Worm (Caenorhabditis elegans) whole organism, L2 larva: ENCODE data around the gene pho-1.
A peak's percentile ranks its signal among the peaks of the same experiment; 100 is the strongest.

Source experiments
- C34F6.9 ChIP-seq: fragments of 150-350 bp; optimal IDR thresholded peaks from 2 replicates; lab custom pipeline; 2014; ENCODE audit warnings: missing biosample characterization, missing genetic modification characterization
- F13H6.1 ChIP-seq: sonication (generic microtip); optimal IDR thresholded peaks from 2 replicates; lab custom pipeline; 2016; ENCODE audit warnings: missing genetic modification characterization, missing compliant biosample characterization
- R02D3.7 ChIP-seq: fragments of 150-350 bp; optimal IDR thresholded peaks from 2 replicates; lab custom pipeline; 2014; ENCODE audit warnings: missing biosample characterization, missing genetic modification characterization
- Y55F3AM.14 ChIP-seq: fragments of 200-800 bp; sonication (Bioruptor generic); optimal IDR thresholded peaks from 2 replicates; lab custom pipeline; 2018; ENCODE audit warnings: mild to moderate bottlenecking, missing genetic modification characterization, missing compliant biosample characterization
- ZK546.5 ChIP-seq: sonication (generic microtip); optimal IDR thresholded peaks from 2 replicates; lab custom pipeline; 2017; ENCODE audit warnings: missing biosample characterization, missing genetic modification characterization
- alr-1 ChIP-seq: fragments of 150-350 bp; optimal IDR thresholded peaks from 2 replicates; lab custom pipeline; 2014; ENCODE audit warnings: missing biosample characterization, missing genetic modification characterization
- aly-2 ChIP-seq: fragments of 150-350 bp; optimal IDR thresholded peaks from 2 replicates; lab custom pipeline; 2014; ENCODE audit warnings: missing biosample characterization, missing genetic modification characterization
- ama-1 ChIP-seq: fragments of 150-350 bp; optimal IDR thresholded peaks from 2 replicates; lab custom pipeline; 2018; ENCODE audit warnings: inconsistent platforms
- blmp-1 ChIP-seq: sonication (generic microtip); optimal IDR thresholded peaks from 2 replicates; lab custom pipeline; 2017; ENCODE audit warnings: missing genetic modification characterization, mild to moderate bottlenecking, missing compliant biosample characterization, antibody characterized with exemption, moderate library complexity; ENCODE audit not compliant: insufficient read depth
- ceh-16 ChIP-seq: fragments of 150-350 bp; optimal IDR thresholded peaks from 2 replicates; lab custom pipeline; 2014; ENCODE audit warnings: missing biosample characterization, missing genetic modification characterization
- ceh-82 ChIP-seq: fragments of 150-350 bp; optimal IDR thresholded peaks from 2 replicates; lab custom pipeline; 2014; ENCODE audit warnings: missing biosample characterization, missing genetic modification characterization
- crh-2 ChIP-seq: sonication (generic microtip); optimal IDR thresholded peaks from 2 replicates; lab custom pipeline; 2017; ENCODE audit warnings: missing biosample characterization, missing genetic modification characterization
- egl-27 ChIP-seq: sonication (generic microtip); optimal IDR thresholded peaks from 3 replicates; lab custom pipeline; 2017; ENCODE audit warnings: missing biosample characterization, missing genetic modification reagents, missing genetic modification characterization
- elt-3 ChIP-seq: sonication (generic microtip); optimal IDR thresholded peaks from 2 replicates; lab custom pipeline; 2017; ENCODE audit warnings: missing biosample characterization, missing genetic modification characterization
- fos-1 ChIP-seq: fragments of 150-350 bp; optimal IDR thresholded peaks from 2 replicates; lab custom pipeline; 2014; ENCODE audit warnings: missing biosample characterization, missing genetic modification characterization
- gmeb-1 ChIP-seq: fragments of 150-350 bp; optimal IDR thresholded peaks from 2 replicates; lab custom pipeline; 2014; ENCODE audit warnings: missing biosample characterization, missing genetic modification characterization
- lin-13 ChIP-seq: fragments of 150-350 bp; optimal IDR thresholded peaks from 2 replicates; lab custom pipeline; 2014; ENCODE audit warnings: missing biosample characterization, missing genetic modification reagents, missing genetic modification characterization
- lin-39 ChIP-seq: fragments of 150-350 bp; optimal IDR thresholded peaks from 2 replicates; lab custom pipeline; 2014; ENCODE audit warnings: missing biosample characterization, missing genetic modification reagents, missing genetic modification characterization
- mab-5 ChIP-seq: fragments of 150-350 bp; optimal IDR thresholded peaks from 2 replicates; lab custom pipeline; 2014; ENCODE audit warnings: missing biosample characterization, missing genetic modification characterization
- mbf-1 ChIP-seq: sonication (generic microtip); optimal IDR thresholded peaks from 2 replicates; lab custom pipeline; 2017; ENCODE audit warnings: missing biosample characterization, missing genetic modification characterization
- mdl-1 ChIP-seq, 2 experiments: fragments of 150-350 bp in 1 of 2; sonication (generic microtip) in 1 of 2; optimal IDR thresholded peaks; 2 replicates each; lab custom pipeline; 2017; ENCODE audit warnings: missing biosample characterization in 2 of 2, missing genetic modification characterization in 2 of 2
- nhr-10 ChIP-seq: sonication (generic microtip); optimal IDR thresholded peaks from 2 replicates; lab custom pipeline; 2017; ENCODE audit warnings: missing biosample characterization, missing genetic modification characterization
- nhr-11 ChIP-seq: fragments of 150-350 bp; optimal IDR thresholded peaks from 2 replicates; lab custom pipeline; 2014; ENCODE audit warnings: missing biosample characterization, missing genetic modification characterization
- nhr-12 ChIP-seq: fragments of 150-350 bp; optimal IDR thresholded peaks from 2 replicates; lab custom pipeline; 2014; ENCODE audit warnings: missing biosample characterization, missing genetic modification characterization
- nhr-129 ChIP-seq: fragments of 150-350 bp; optimal IDR thresholded peaks from 2 replicates; lab custom pipeline; 2014; ENCODE audit warnings: missing biosample characterization, missing genetic modification characterization
- nhr-21 ChIP-seq: fragments of 150-350 bp; optimal IDR thresholded peaks from 2 replicates; lab custom pipeline; 2014; ENCODE audit warnings: missing biosample characterization, missing genetic modification characterization
- nhr-25 ChIP-seq: fragments of 150-350 bp; sonication (generic microtip); optimal IDR thresholded peaks from 3 replicates; lab custom pipeline; 2014; ENCODE audit warnings: missing biosample characterization, missing genetic modification characterization
- nhr-6 ChIP-seq: fragments of 150-350 bp; optimal IDR thresholded peaks from 2 replicates; lab custom pipeline; 2014; ENCODE audit warnings: missing biosample characterization, missing genetic modification characterization
- nhr-77 ChIP-seq: fragments of 150-350 bp; optimal IDR thresholded peaks from 2 replicates; lab custom pipeline; 2014; ENCODE audit warnings: missing biosample characterization, missing genetic modification characterization
- peb-1 ChIP-seq: fragments of 150-350 bp; optimal IDR thresholded peaks from 2 replicates; lab custom pipeline; 2014; ENCODE audit warnings: missing biosample characterization, missing genetic modification characterization
- sem-4 ChIP-seq: fragments of 150-350 bp; optimal IDR thresholded peaks from 2 replicates; lab custom pipeline; 2014; ENCODE audit warnings: missing biosample characterization, missing genetic modification reagents, missing genetic modification characterization
- skn-1 ChIP-seq: sonication (generic microtip); optimal IDR thresholded peaks from 2 replicates; lab custom pipeline; 2017; ENCODE audit warnings: missing biosample characterization, missing genetic modification characterization
- sma-3 ChIP-seq: sonication (generic microtip); optimal IDR thresholded peaks from 2 replicates; lab custom pipeline; 2016; ENCODE audit warnings: missing genetic modification reagents, missing genetic modification characterization, missing compliant biosample characterization
- sma-9 ChIP-seq, 2 experiments: fragments of 150-350 bp in 1 of 2; sonication (generic microtip) in 1 of 2; optimal IDR thresholded peaks; 2 replicates each; lab custom pipeline; 2014 to 2016; ENCODE audit warnings: missing genetic modification characterization in 2 of 2, mild to moderate bottlenecking in 1 of 2, missing biosample characterization in 1 of 2, missing compliant biosample characterization in 1 of 2, missing genetic modification reagents in 1 of 2, moderate library complexity in 1 of 2
- snpc-4 ChIP-seq: fragments of 150-350 bp; optimal IDR thresholded peaks from 2 replicates; lab custom pipeline; 2014; ENCODE audit warnings: missing biosample characterization, missing genetic modification characterization
- unc-39 ChIP-seq: fragments of 150-350 bp; optimal IDR thresholded peaks from 2 replicates; lab custom pipeline; 2014; ENCODE audit warnings: missing biosample characterization, missing genetic modification characterization
- unc-55 ChIP-seq: fragments of 150-350 bp; sonication (generic microtip); optimal IDR thresholded peaks from 3 replicates; lab custom pipeline; 2014; ENCODE audit warnings: missing biosample characterization, missing genetic modification reagents, missing genetic modification characterization
- unc-62 ChIP-seq: fragments of 150-350 bp; optimal IDR thresholded peaks from 2 replicates; lab custom pipeline; 2014; ENCODE audit warnings: missing biosample characterization, missing genetic modification reagents, missing genetic modification characterization
- zag-1 ChIP-seq: fragments of 150-350 bp; optimal IDR thresholded peaks from 2 replicates; lab custom pipeline; 2014; ENCODE audit warnings: missing biosample characterization, missing genetic modification characterization
- ztf-1 ChIP-seq: fragments of 200-800 bp; sonication (Bioruptor generic); conservative IDR thresholded peaks from 2 replicates; pipeline ENCODE4 v1.3.6; 2022; ENCODE audit warnings: missing genetic modification characterization, missing compliant biosample characterization
- ztf-11 ChIP-seq: sonication (generic microtip); optimal IDR thresholded peaks from 2 replicates; lab custom pipeline; 2017; ENCODE audit warnings: missing biosample characterization, missing genetic modification characterization

Gene pho-1

DNA sequence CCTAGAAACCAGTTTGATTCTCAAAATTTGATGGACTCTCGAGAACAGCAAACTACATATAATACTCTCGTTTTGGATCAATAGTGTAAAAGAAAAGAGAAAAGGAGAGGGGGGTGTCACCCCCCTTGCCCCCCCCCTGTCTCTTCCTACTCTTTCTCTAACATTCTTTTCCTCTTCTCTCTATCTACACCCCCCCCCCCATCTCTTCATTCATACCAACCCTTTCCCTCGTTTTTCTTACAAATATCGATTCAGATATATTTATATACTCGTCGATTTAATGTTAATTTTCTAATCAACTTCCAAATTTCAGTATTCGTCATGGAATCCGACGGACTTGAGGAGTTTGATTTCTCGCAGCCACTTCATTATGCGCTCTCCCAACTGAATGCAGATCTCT is 4.5 kb downstream of the pho-1 start, which contains the start of gene EGAP2.1:
TSS of gene EGAP2.1 (plus strand) at position 301 of the 400 bp plus-strand sequence.
- TF ChIP-seq ceh-16 (tag; lab: Kevin White, UChicago) (no peak), alr-1 (tag; lab: Kevin White, UChicago) (no peak), ztf-1 (GFP tag; lab: Robert Waterston, UW) (no peak), unc-62 (GFP tag; lab: Kevin White, UChicago) (no peak), R02D3.7 (tag; lab: Kevin White, UChicago) (no peak), egl-27 (tag; lab: Kevin White, UChicago) (no peak), sem-4 (tag; lab: Kevin White, UChicago) (no peak), lin-13 (GFP tag; lab: Kevin White, UChicago) (no peak), nhr-21 (tag; lab: Kevin White, UChicago) (no peak), skn-1 (no peak), gmeb-1 (tag; lab: Kevin White, UChicago) (no peak), nhr-10 (tag; lab: Kevin White, UChicago) (no peak)

ce11 chrII:5229596-5229995 is 6.0 kb downstream of the pho-1 start, which contains the start of gene EGAP2.2:
EGAP2.2 (plus strand) TSS chrII:5229896.
- TF ChIP-seq sma-3 (GFP tag; lab: Kevin White, UChicago) (no peak), ama-1 (lab: Kevin White, UChicago) (no peak), nhr-77 (tag; lab: Kevin White, UChicago) (no peak), R02D3.7 (tag; lab: Kevin White, UChicago) (no peak), ztf-11 (tag; lab: Kevin White, UChicago) (no peak), nhr-129 (tag; lab: Kevin White, UChicago) (no peak), sma-9 (GFP tag; optimal IDR thresholded peaks at IDR 0.05; lab: Kevin White, UChicago) (no peak), sma-9 (tag; optimal IDR thresholded peaks at IDR 0.05; lab: Kevin White, UChicago) (no peak), C34F6.9 (no peak), peb-1 (tag; lab: Kevin White, UChicago) (no peak), elt-3 (tag; lab: Kevin White, UChicago) (no peak), snpc-4 (no peak), ztf-1 (GFP tag; lab: Robert Waterston, UW) (no peak), mdl-1 (tag; optimal IDR thresholded peaks at IDR 0.05; lab: Kevin White, UChicago) (no peak), lin-13 (GFP tag; lab: Kevin White, UChicago) (no peak), nhr-11 (no peak), skn-1 (no peak), unc-39 (tag; lab: Kevin White, UChicago) (no peak), nhr-25 (tag; lab: Kevin White, UChicago) (no peak), blmp-1 (tag; lab: Kevin White, UChicago) (no peak), ZK546.5 (no peak)

DNA sequence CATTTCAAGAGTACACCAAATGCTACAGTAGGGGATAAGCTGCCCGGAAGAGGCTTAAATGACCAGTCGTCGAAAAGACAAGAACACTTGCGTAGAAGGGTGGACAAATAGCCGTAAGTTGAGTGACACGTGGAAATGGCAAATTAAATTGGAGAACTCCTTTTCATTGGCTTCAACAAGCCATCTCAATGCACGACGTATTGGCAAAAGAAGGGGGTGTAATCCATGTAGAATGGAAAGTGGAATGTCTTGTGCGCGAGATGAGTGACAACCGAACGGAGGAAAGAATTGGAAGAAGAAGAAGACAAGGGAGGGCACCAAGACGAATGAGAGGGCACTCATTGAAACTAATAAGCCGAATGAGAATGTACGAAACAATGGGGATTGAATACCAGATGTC is 7.0 kb downstream of the pho-1 start:
- TF ChIP-seq elt-3 (tag; lab: Kevin White, UChicago) (no peak), gmeb-1 (tag; lab: Kevin White, UChicago) (no peak), lin-39 (tag; lab: Kevin White, UChicago) (no peak), nhr-6 (tag; lab: Kevin White, UChicago) (no peak), nhr-12 (tag; lab: Kevin White, UChicago) (no peak), zag-1 (tag; lab: Kevin White, UChicago) (no peak), ceh-82 (no peak), sem-4 (tag; lab: Kevin White, UChicago) (no peak), Y55F3AM.14 (no peak), nhr-10 (tag; lab: Kevin White, UChicago) (no peak), unc-39 (tag; lab: Kevin White, UChicago) (no peak), egl-27 (tag; lab: Kevin White, UChicago) (no peak), mbf-1 (no peak), nhr-25 (tag; lab: Kevin White, UChicago) (no peak), aly-2 (no peak), mdl-1 (tag; optimal IDR thresholded peaks at IDR 0.05; lab: Kevin White, UChicago) (no peak)

DNA sequence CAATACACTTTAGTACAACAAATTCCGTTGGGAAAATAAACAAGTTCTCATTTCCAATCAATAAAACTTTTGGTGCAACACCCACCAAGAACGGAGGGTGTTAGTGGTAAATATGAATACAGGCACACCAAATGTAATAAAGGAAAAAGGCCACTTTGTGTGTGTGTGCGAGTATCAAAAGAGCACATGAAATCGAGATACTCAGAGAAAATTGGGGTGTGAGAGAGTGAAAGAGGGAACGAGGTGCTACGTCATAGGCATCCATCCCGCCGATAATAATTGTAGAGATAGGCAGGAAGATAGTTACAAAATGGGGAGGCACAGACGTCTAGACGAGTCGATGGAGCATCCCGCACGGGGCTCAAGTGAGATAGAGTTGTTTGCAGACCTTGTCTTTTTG is 7.9 kb downstream of the pho-1 start:
- TF ChIP-seq crh-2 (tag; lab: Kevin White, UChicago), result peak; percentile 39
- TF ChIP-seq nhr-129 (tag; lab: Kevin White, UChicago), result peak; percentile 66
- peak; percentile 42 for TF ChIP-seq sma-9 (GFP tag; optimal IDR thresholded peaks at IDR 0.05; lab: Kevin White, UChicago)
- no peak for TF ChIP-seq sma-9 (tag; optimal IDR thresholded peaks at IDR 0.05; lab: Kevin White, UChicago)
- no peak for TF ChIP-seq mab-5 (tag; lab: Kevin White, UChicago)
- TF ChIP-seq gmeb-1 (tag; lab: Kevin White, UChicago), result peak; percentile 28
- TF ChIP-seq fos-1, result peak; percentile 41
- no peak for TF ChIP-seq ceh-82
- TF ChIP-seq unc-39 (tag; lab: Kevin White, UChicago), result no peak
- peak; percentile 32 for TF ChIP-seq C34F6.9
- peak; percentile 28 for TF ChIP-seq unc-55 (GFP tag; lab: Kevin White, UChicago)
- peak; percentile 67 for TF ChIP-seq F13H6.1 (tag; lab: Kevin White, UChicago)
